Worm (Caenorhabditis elegans) whole organism, mixed stage, embryonic: ENCODE data around the gene C16C8.7.
"Not testable (repeated sequence)": the region's sequence is repeated elsewhere in the genome, so short reads cannot be mapped to it uniquely, and the experiment has no call there.

Experiments
- M03D4.4 ChIP-seq: sonication (generic microtip); optimal IDR thresholded peaks from 2 replicates; lab custom pipeline; 2017; ENCODE audit warnings: mild to moderate bottlenecking, missing genetic modification characterization, missing compliant biosample characterization
- bed-3 ChIP-seq: fragments of 200-800 bp; sonication (Bioruptor generic); optimal IDR thresholded peaks from 3 replicates; lab custom pipeline; 2018; ENCODE audit warnings: mild to moderate bottlenecking, missing genetic modification characterization, moderate library complexity, missing compliant biosample characterization
- blmp-1 ChIP-seq: fragments of 150-350 bp; optimal IDR thresholded peaks from 2 replicates; lab custom pipeline; 2014; ENCODE audit warnings: missing biosample characterization, missing genetic modification characterization
- ceh-43 ChIP-seq: fragments of 200-800 bp; sonication (Bioruptor generic); optimal IDR thresholded peaks from 2 replicates; lab custom pipeline; 2018; ENCODE audit warnings: mild to moderate bottlenecking, missing genetic modification characterization, moderate library complexity, missing compliant biosample characterization
- ceh-83 ChIP-seq: fragments of 200-800 bp; sonication (Bioruptor generic); optimal IDR thresholded peaks from 2 replicates; lab custom pipeline; 2018; ENCODE audit warnings: mild to moderate bottlenecking, missing genetic modification characterization, missing compliant biosample characterization
- ces-1 ChIP-seq: fragments of 150-350 bp; optimal IDR thresholded peaks from 2 replicates; lab custom pipeline; 2014; ENCODE audit warnings: missing biosample characterization, missing genetic modification reagents, missing genetic modification characterization
- cnd-1 ChIP-seq: fragments of 200-800 bp; sonication (Bioruptor generic); optimal IDR thresholded peaks from 2 replicates; lab custom pipeline; 2018; ENCODE audit warnings: mild to moderate bottlenecking, missing genetic modification characterization, missing compliant biosample characterization
- drap-1 ChIP-seq: fragments of 200-800 bp; sonication (Bioruptor generic); optimal IDR thresholded peaks from 3 replicates; lab custom pipeline; 2018; ENCODE audit warnings: mild to moderate bottlenecking, missing genetic modification characterization, missing compliant biosample characterization
- elt-1 ChIP-seq: sonication (generic microtip); optimal IDR thresholded peaks from 2 replicates; lab custom pipeline; 2017; ENCODE audit warnings: missing genetic modification characterization, mild to moderate bottlenecking, missing compliant biosample characterization, antibody characterized with exemption, moderate library complexity, borderline replicate concordance; ENCODE audit not compliant: insufficient read depth
- flh-1 ChIP-seq: fragments of 200-800 bp; sonication (Bioruptor generic); optimal IDR thresholded peaks from 2 replicates; lab custom pipeline; 2018; ENCODE audit warnings: mild to moderate bottlenecking, missing genetic modification characterization, moderate library complexity, missing compliant biosample characterization
- ham-2 ChIP-seq: fragments of 200-800 bp; sonication (Bioruptor generic); optimal IDR thresholded peaks from 2 replicates; lab custom pipeline; 2018; ENCODE audit warnings: mild to moderate bottlenecking, missing genetic modification characterization, missing compliant biosample characterization
- hlh-1 ChIP-seq: fragments of 150-350 bp; optimal IDR thresholded peaks from 2 replicates; lab custom pipeline; 2014; ENCODE audit warnings: missing biosample characterization, missing genetic modification reagents, missing genetic modification characterization
- lin-13 ChIP-seq: fragments of 150-350 bp; optimal IDR thresholded peaks from 2 replicates; lab custom pipeline; 2014; ENCODE audit warnings: missing biosample characterization, missing genetic modification characterization
- lin-32 ChIP-seq: fragments of 200-800 bp; sonication (Bioruptor generic); optimal IDR thresholded peaks from 2 replicates; lab custom pipeline; 2018; ENCODE audit warnings: mild to moderate bottlenecking, missing genetic modification characterization, missing compliant biosample characterization
- lsy-2 ChIP-seq: fragments of 150-350 bp; optimal IDR thresholded peaks from 2 replicates; lab custom pipeline; 2014; ENCODE audit warnings: missing biosample characterization, missing genetic modification characterization
- mab-5 ChIP-seq: fragments of 150-350 bp; optimal IDR thresholded peaks from 2 replicates; lab custom pipeline; 2014; ENCODE audit warnings: missing biosample characterization, missing genetic modification characterization
- mep-1 ChIP-seq: fragments of 150-350 bp; optimal IDR thresholded peaks from 2 replicates; lab custom pipeline; 2017; ENCODE audit warnings: missing biosample characterization, missing genetic modification reagents, missing genetic modification characterization, inconsistent platforms
- mls-2 ChIP-seq: sonication (generic microtip); optimal IDR thresholded peaks from 2 replicates; lab custom pipeline; 2016; ENCODE audit warnings: mild to moderate bottlenecking, missing genetic modification characterization, moderate library complexity, missing compliant biosample characterization
- nhr-12 ChIP-seq: fragments of 150-350 bp; optimal IDR thresholded peaks from 2 replicates; lab custom pipeline; 2014; ENCODE audit warnings: missing biosample characterization, missing genetic modification characterization
- nhr-2 ChIP-seq: fragments of 150-350 bp; optimal IDR thresholded peaks from 2 replicates; lab custom pipeline; 2014; ENCODE audit warnings: missing biosample characterization, missing genetic modification characterization
- nhr-237 ChIP-seq: fragments of 150-350 bp; optimal IDR thresholded peaks from 2 replicates; lab custom pipeline; 2014; ENCODE audit warnings: missing biosample characterization, missing genetic modification characterization
- nhr-28 ChIP-seq: fragments of 150-350 bp; optimal IDR thresholded peaks from 2 replicates; lab custom pipeline; 2014; ENCODE audit warnings: missing biosample characterization, missing genetic modification characterization
- nhr-76 ChIP-seq: sonication (generic microtip); optimal IDR thresholded peaks from 2 replicates; lab custom pipeline; 2017; ENCODE audit warnings: missing biosample characterization, missing genetic modification characterization
- pha-4 ChIP-seq: fragments of 150-350 bp; optimal IDR thresholded peaks from 2 replicates; lab custom pipeline; 2018; ENCODE audit warnings: missing biosample characterization, missing genetic modification reagents, missing genetic modification characterization
- sem-2 ChIP-seq: fragments of 200-800 bp; sonication (Bioruptor generic); optimal IDR thresholded peaks from 2 replicates; lab custom pipeline; 2018; ENCODE audit warnings: mild to moderate bottlenecking, missing genetic modification characterization, missing compliant biosample characterization
- snpc-4 ChIP-seq: fragments of 150-350 bp; optimal IDR thresholded peaks from 2 replicates; lab custom pipeline; 2014; ENCODE audit warnings: missing biosample characterization, missing genetic modification characterization
- unc-120 ChIP-seq: sonication (generic microtip); optimal IDR thresholded peaks from 2 replicates; lab custom pipeline; 2017; ENCODE audit warnings: missing genetic modification characterization, missing compliant biosample characterization; ENCODE audit not compliant: poor library complexity, severe bottlenecking
- unc-62 ChIP-seq: fragments of 150-350 bp; optimal IDR thresholded peaks from 2 replicates; lab custom pipeline; 2014; ENCODE audit warnings: missing biosample characterization, missing genetic modification reagents, missing genetic modification characterization
- ztf-11 ChIP-seq: fragments of 150-350 bp; optimal IDR thresholded peaks from 2 replicates; lab custom pipeline; 2014; ENCODE audit warnings: missing biosample characterization, missing genetic modification characterization

The C16C8.7 gene

ce11 chrII:3472316-3472715 is 12.4 kb upstream of the C16C8.7 start, which contains the start of gene Y49F6B.12:
Gene Y49F6B.12, minus strand, starts transcription at chrII:3472416.
- TF ChIP-seq flh-1 (GFP tag; lab: Kevin White, UChicago) (no peak), drap-1 (GFP tag; lab: Kevin White, UChicago) (no peak), nhr-28 (no peak), hlh-1 (tag; lab: Kevin White, UChicago) (no peak), lsy-2 (tag; lab: Kevin White, UChicago) (no peak), ham-2 (GFP tag; lab: Kevin White, UChicago) (no peak), ceh-43 (GFP tag; lab: Kevin White, UChicago) (no peak)

DNA sequence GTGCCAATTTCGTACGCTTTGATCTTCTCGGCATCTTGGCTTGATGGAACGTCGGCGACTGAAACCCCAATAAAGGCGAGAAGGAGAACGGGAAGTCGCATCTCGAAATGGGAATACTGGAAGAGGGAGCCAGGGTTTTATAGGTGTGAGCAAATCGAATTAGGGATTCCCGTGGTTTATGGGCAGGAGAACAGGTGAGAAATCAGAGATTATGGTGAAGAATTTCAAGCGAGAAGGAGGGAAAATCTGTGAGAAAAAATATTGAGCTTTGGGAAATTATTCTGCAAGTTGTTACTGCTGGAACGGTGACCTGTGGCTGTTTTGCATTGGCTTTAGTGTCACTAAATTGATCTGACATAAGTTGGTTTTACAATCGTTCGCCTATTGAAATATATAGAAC is 11.7 kb upstream of the C16C8.7 start, which contains the start of gene Y49F6B.13:
Gene Y49F6B.13 (minus strand): TSS at position 101 of the 400 bp plus-strand sequence.
- no peak for TF ChIP-seq unc-62 (GFP tag; lab: Kevin White, UChicago)
- no peak for TF ChIP-seq ham-2 (GFP tag; lab: Kevin White, UChicago)
- TF ChIP-seq snpc-4, result no peak
- no peak for TF ChIP-seq bed-3 (GFP tag; lab: Kevin White, UChicago)
- no peak for TF ChIP-seq sem-2 (GFP tag; lab: Kevin White, UChicago)
- no peak for TF ChIP-seq hlh-1 (tag; lab: Kevin White, UChicago)
- TF ChIP-seq unc-120 (tag; lab: Kevin White, UChicago), result no peak
- no peak for TF ChIP-seq nhr-76 (tag; lab: Kevin White, UChicago)
- no peak for TF ChIP-seq lsy-2 (tag; lab: Kevin White, UChicago)
- no peak for TF ChIP-seq pha-4 (tag; lab: Kevin White, UChicago)
- TF ChIP-seq mep-1 (tag; lab: Kevin White, UChicago), result no peak
- TF ChIP-seq ces-1 (GFP tag; lab: Kevin White, UChicago), result no peak
- TF ChIP-seq lin-13 (tag; lab: Kevin White, UChicago), result no peak
- no peak for TF ChIP-seq nhr-237 (tag; lab: Kevin White, UChicago)
- no peak for TF ChIP-seq flh-1 (GFP tag; lab: Kevin White, UChicago)
- TF ChIP-seq blmp-1 (tag; lab: Kevin White, UChicago), result no peak
- TF ChIP-seq, all 35 proteins: peak for 0

ce11 chrII:3470549-3470948 is 10.6 kb upstream of the C16C8.7 start, which contains the start of gene Y49F6B.20:
Gene Y49F6B.20, minus strand, starts transcription at chrII:3470649.
- TF ChIP-seq flh-1 (GFP tag; lab: Kevin White, UChicago), result no peak
- no peak for TF ChIP-seq nhr-2 (tag; lab: Kevin White, UChicago)
- no peak for TF ChIP-seq ces-1 (GFP tag; lab: Kevin White, UChicago)
- no peak for TF ChIP-seq snpc-4
- TF ChIP-seq blmp-1 (tag; lab: Kevin White, UChicago), result no peak
- TF ChIP-seq ceh-43 (GFP tag; lab: Kevin White, UChicago), result no peak
- TF ChIP-seq nhr-12 (tag; lab: Kevin White, UChicago), result no peak
- no peak for TF ChIP-seq elt-1 (tag; lab: Kevin White, UChicago)
- no peak for TF ChIP-seq cnd-1 (tag; lab: Kevin White, UChicago)
- TF ChIP-seq, all 35 proteins: peak for 0

DNA sequence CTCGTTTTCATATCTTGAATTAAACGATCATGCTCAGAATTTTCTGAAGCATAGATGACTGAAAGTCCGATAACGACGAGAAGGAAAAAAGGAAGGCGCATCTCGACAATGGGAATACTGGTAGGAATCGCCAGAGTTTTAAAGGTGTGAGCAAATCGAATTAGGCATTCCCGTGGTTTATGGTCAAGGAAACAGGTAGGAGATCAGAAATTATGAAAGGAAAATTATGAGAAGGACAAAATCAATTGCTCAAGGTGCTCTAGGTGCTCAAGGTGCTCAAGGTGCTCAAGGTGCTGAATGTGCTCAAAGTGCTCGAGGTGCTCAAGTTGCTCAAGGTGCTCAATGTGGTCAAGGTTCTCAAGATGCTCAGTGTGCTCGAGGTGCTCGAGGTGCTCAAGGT is 4.6 kb upstream of the C16C8.7 start, which contains the start of gene C16C8.10:
Gene C16C8.10 (minus strand): TSS at position 101 of the 400 bp plus-strand sequence.
- TF ChIP-seq blmp-1, mab-5, ztf-11 (tag; lab: Kevin White, UChicago): not testable (repeated sequence)
- TF ChIP-seq, all 35 proteins: peak for 0; not testable (repeated sequence) for 35

ce11 chrII:3463097-3463496 is 3.1 kb upstream of the C16C8.7 start, which contains the start of gene C16C8.9:
Gene C16C8.9, minus strand, starts transcription at chrII:3463197.
- TF ChIP-seq M03D4.4 (no peak), lin-32 (GFP tag; lab: Kevin White, UChicago) (no peak), blmp-1 (tag; lab: Kevin White, UChicago) (no peak), ceh-83 (GFP tag; lab: Kevin White, UChicago) (no peak), pha-4 (tag; lab: Kevin White, UChicago) (no peak), unc-62 (GFP tag; lab: Kevin White, UChicago) (no peak), ztf-11 (tag; lab: Kevin White, UChicago) (no peak), hlh-1 (tag; lab: Kevin White, UChicago) (no peak), unc-120 (tag; lab: Kevin White, UChicago) (no peak), ham-2 (GFP tag; lab: Kevin White, UChicago) (no peak), mls-2 (tag; lab: Kevin White, UChicago) (no peak), nhr-237 (tag; lab: Kevin White, UChicago) (no peak)
